Fruit fly (Drosophila melanogaster) Kc167 (cell line): ENCODE data around the gene Ero1L.

ENCODE experiments used
- Myc ChIP-seq: fragments of >200 bp; optimal IDR thresholded peaks from 2 replicates; lab custom pipeline; 2017; ENCODE audit warnings: missing external identifiers
- Sin3A ChIP-seq: fragments of >200 bp; optimal IDR thresholded peaks from 2 replicates; lab custom pipeline; 2018; ENCODE audit warnings: missing external identifiers
- h ChIP-seq: fragments of >200 bp; optimal IDR thresholded peaks from 3 replicates; lab custom pipeline; 2018; ENCODE audit warnings: missing external identifiers
- insv ChIP-seq: fragments of >200 bp; optimal IDR thresholded peaks from 3 replicates; lab custom pipeline; 2018; ENCODE audit warnings: missing external identifiers
- psq ChIP-seq: fragments of >200 bp; optimal IDR thresholded peaks from 2 replicates; lab custom pipeline; 2017; ENCODE audit warnings: missing external identifiers
- ttk ChIP-seq: sonication (Bioruptor generic); optimal IDR thresholded peaks from 2 replicates; lab custom pipeline; 2017; ENCODE audit warnings: missing external identifiers

Gene Ero1L

dm6 chr3L:4184563-4184962, 14.4 kb downstream of the Ero1L start, which contains the start of gene Teh3:
TSS of gene Teh3 (minus strand) at chr3L:4184663.
- TF ChIP-seq psq (lab: Kevin White, UChicago) = no peak
- TF ChIP-seq Myc (lab: Kevin White, UChicago) = no peak

dm6 chr3L:4185259-4185658, 15.1 kb downstream of the Ero1L start:
- TF ChIP-seq Myc (lab: Kevin White, UChicago) (no peak), psq (lab: Kevin White, UChicago) (no peak), h (lab: Kevin White, UChicago) (no peak), Sin3A (no peak), insv (lab: Kevin White, UChicago) (no peak), ttk (lab: Kevin White, UChicago) (no peak)

- TF ChIP-seq insv (lab: Kevin White, UChicago) = no peak
- no peak for TF ChIP-seq h (lab: Kevin White, UChicago)
- TF ChIP-seq psq (lab: Kevin White, UChicago) = no peak
- no peak for TF ChIP-seq Myc (lab: Kevin White, UChicago)
- TF ChIP-seq ttk (lab: Kevin White, UChicago) = no peak
- TF ChIP-seq Sin3A = no peak
Observed at dm6 chr3L:4186659-4187058, 16.5 kb downstream of the Ero1L start, which contains the start of gene VhaM9.7-c. TSS of gene VhaM9.7-c (minus strand) at chr3L:4186865.

dm6 chr3L:4187930-4188523, 17.8 kb downstream of the Ero1L start, which contains the start of the genes Teh2 and tipE:
TSS of gene Teh2 (minus strand) at chr3L:4188023.
TSS of gene tipE (plus strand) at chr3L:4188499.
- TF ChIP-seq Sin3A (no peak), psq (lab: Kevin White, UChicago) (no peak), ttk (lab: Kevin White, UChicago) (no peak), h (lab: Kevin White, UChicago) (no peak), Myc (lab: Kevin White, UChicago) (no peak), insv (lab: Kevin White, UChicago) (no peak)

dm6 chr3L:4193730-4194649, 23.8 kb downstream of the Ero1L start, which contains the start of gene CG43367:
TSS of gene CG43367 (plus strand) at chr3L:4193993.
- TF ChIP-seq Sin3A (no peak), Myc (lab: Kevin White, UChicago) (no peak), insv (lab: Kevin White, UChicago) (no peak), h (lab: Kevin White, UChicago) (no peak)

- TF ChIP-seq insv (lab: Kevin White, UChicago) (no peak), Sin3A (no peak), h (lab: Kevin White, UChicago) (no peak), Myc (lab: Kevin White, UChicago) (no peak)
Observed at dm6 chr3L:4204239-4204638, 34.0 kb downstream of the Ero1L start, which contains the start of gene CG15005. TSS of gene CG15005 (minus strand) at chr3L:4204339.

dm6 chr3L:4204867-4205266, 34.7 kb downstream of the Ero1L start:
- TF ChIP-seq Sin3A (no peak), psq (lab: Kevin White, UChicago) (no peak), Myc (lab: Kevin White, UChicago) (no peak), ttk (lab: Kevin White, UChicago) (no peak), h (lab: Kevin White, UChicago) (no peak), insv (lab: Kevin White, UChicago) (no peak)

dm6 chr3L:4209078-4209477, 38.9 kb downstream of the Ero1L start, which contains the start of gene Cpr64Aa:
TSS of gene Cpr64Aa (minus strand) at chr3L:4209178.
- TF ChIP-seq psq (lab: Kevin White, UChicago) (no peak), insv (lab: Kevin White, UChicago) (no peak), Sin3A (no peak), ttk (lab: Kevin White, UChicago) (no peak), Myc (lab: Kevin White, UChicago) (no peak), h (lab: Kevin White, UChicago) (no peak)

- TF ChIP-seq Myc (lab: Kevin White, UChicago) = no peak
- no peak for TF ChIP-seq insv (lab: Kevin White, UChicago)
- no peak for TF ChIP-seq ttk (lab: Kevin White, UChicago)
- no peak for TF ChIP-seq h (lab: Kevin White, UChicago)
- no peak for TF ChIP-seq psq (lab: Kevin White, UChicago)
- no peak for TF ChIP-seq Sin3A
Observed at dm6 chr3L:4209731-4210130, 39.5 kb downstream of the Ero1L start.

- TF ChIP-seq insv (lab: Kevin White, UChicago) (no peak), psq (lab: Kevin White, UChicago) (no peak), Myc (lab: Kevin White, UChicago) (no peak), Sin3A (no peak)
Observed at dm6 chr3L:4211440-4211839, 41.2 kb downstream of the Ero1L start, which contains the start of gene Cpr64Ab. TSS of gene Cpr64Ab (minus strand) at chr3L:4211540.

- no peak for TF ChIP-seq psq (lab: Kevin White, UChicago)
- TF ChIP-seq ttk (lab: Kevin White, UChicago) = no peak
- no peak for TF ChIP-seq h (lab: Kevin White, UChicago)
- TF ChIP-seq Myc (lab: Kevin White, UChicago) = no peak
- no peak for TF ChIP-seq Sin3A
Observed at dm6 chr3L:4212815-4213214, 42.6 kb downstream of the Ero1L start, which contains the start of gene Cpr64Ac. TSS of gene Cpr64Ac (minus strand) at chr3L:4212915.
